Fruit fly (Drosophila melanogaster): ENCODE results near the gene dnk.

DNA sequence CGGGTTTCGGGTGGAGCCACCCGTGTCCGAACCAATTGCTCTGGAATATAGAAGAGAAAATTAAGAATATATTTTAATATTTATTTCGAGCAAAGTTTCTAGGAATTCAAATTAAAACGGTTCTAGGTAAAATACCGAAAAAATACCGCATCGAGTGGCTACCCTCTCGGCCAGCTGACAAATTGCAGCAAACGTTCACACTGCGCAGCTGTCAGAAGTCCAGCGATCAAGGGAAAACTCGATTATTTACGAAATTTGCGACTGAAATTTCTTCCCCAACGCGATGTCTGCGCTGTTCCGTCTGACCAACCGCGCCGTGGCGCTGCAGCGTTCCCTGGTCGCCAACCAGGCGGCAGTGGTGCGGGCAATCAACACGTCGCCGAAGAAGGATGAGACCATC lies 46.4 kb downstream of the dnk start, which contains the start of gene NP15.6:
- TF ChIP-seq Sox14 (GFP tag; optimal IDR thresholded peaks at IDR 0.05) (no peak), eg (GFP tag; IDR thresholded peaks at IDR 0.05) (no peak), CG15336 (GFP tag; IDR thresholded peaks at IDR 0.05) (no peak), fd85E (GFP tag; optimal IDR thresholded peaks at IDR 0.05) (no peak), Hr39 (GFP tag; optimal IDR thresholded peaks at IDR 0.05) (no peak), fkh (GFP tag; optimal IDR thresholded peaks at IDR 0.05) (no peak), Hr4 (GFP tag; optimal IDR thresholded peaks at IDR 0.05) (no peak), Ets96B (tag; optimal IDR thresholded peaks at IDR 0.05) (no peak), pdm3 (GFP tag; optimal IDR thresholded peaks at IDR 0.05) (no peak), cyc (GFP tag; optimal IDR thresholded peaks at IDR 0.05) (no peak)
